Fruit fly (Drosophila melanogaster) whole organism, embryonic: Measurements from ENCODE around the gene Bdp1.

Experiments
- ATbp ChIP-seq: fragments of 200-800 bp; sonication (Bioruptor generic); optimal IDR thresholded peaks from 2 replicates; lab custom pipeline; 2017; ENCODE audit warnings: missing biosample characterization, mild to moderate bottlenecking, missing genetic modification characterization, missing genetic modification reagents
- Aef1 ChIP-seq: fragments of 200-800 bp; sonication (Bioruptor generic); IDR thresholded peaks from 3 replicates; pipeline ENCODE4 v1.3.6; 2022; ENCODE audit warnings: missing biosample characterization, missing genetic modification characterization
- BtbVII ChIP-seq: fragments of 200-800 bp; sonication (Bioruptor generic); optimal IDR thresholded peaks from 3 replicates; lab custom pipeline; 2017; ENCODE audit warnings: missing biosample characterization, mild to moderate bottlenecking, missing genetic modification characterization
- CG10431 ChIP-seq: fragments of 200-800 bp; sonication (Bioruptor generic); optimal IDR thresholded peaks from 3 replicates; lab custom pipeline; 2018; ENCODE audit warnings: missing biosample characterization, mild to moderate bottlenecking, missing genetic modification characterization
- CG10462 ChIP-seq: fragments of 200-800 bp; sonication (Bioruptor generic); optimal IDR thresholded peaks from 2 replicates; lab custom pipeline; 2016; ENCODE audit warnings: missing biosample characterization, missing genetic modification characterization
- CG10959 ChIP-seq: fragments of 200-800 bp; sonication (Bioruptor generic); IDR thresholded peaks from 2 replicates; pipeline ENCODE4 v1.3.6; 2022; ENCODE audit warnings: missing biosample characterization, missing genetic modification characterization
- CG11398 ChIP-seq: fragments of 200-800 bp; sonication (Bioruptor generic); optimal IDR thresholded peaks from 2 replicates; lab custom pipeline; 2016; ENCODE audit warnings: missing biosample characterization, missing genetic modification characterization
- CG12659 ChIP-seq: fragments of 200-800 bp; sonication (Bioruptor generic); optimal IDR thresholded peaks from 3 replicates; lab custom pipeline; 2017; ENCODE audit warnings: mild to moderate bottlenecking, missing biosample characterization, missing genetic modification reagents, missing genetic modification characterization
- CG13287 ChIP-seq: fragments of 200-800 bp; sonication (Bioruptor generic); IDR thresholded peaks from 2 replicates; pipeline ENCODE4 v1.3.6; 2022; ENCODE audit warnings: missing biosample characterization, missing genetic modification characterization; ENCODE audit not compliant: partially characterized antibody
- CG17829 ChIP-seq: fragments of 200-800 bp; optimal IDR thresholded peaks from 2 replicates; lab custom pipeline; 2019; ENCODE audit warnings: missing biosample characterization, mild to moderate bottlenecking, missing genetic modification characterization, moderate library complexity
- CG18262 ChIP-seq: fragments of 200-800 bp; optimal IDR thresholded peaks from 3 replicates; lab custom pipeline; 2019; ENCODE audit warnings: missing biosample characterization, mild to moderate bottlenecking, missing genetic modification characterization, moderate library complexity
- CG18476 ChIP-seq: fragments of 200-800 bp; sonication (Bioruptor generic); optimal IDR thresholded peaks from 2 replicates; lab custom pipeline; 2016; ENCODE audit warnings: missing biosample characterization, mild to moderate bottlenecking, missing genetic modification characterization
- CG18764 ChIP-seq: fragments of 200-800 bp; sonication (Bioruptor generic); optimal IDR thresholded peaks from 3 replicates; lab custom pipeline; 2016; ENCODE audit warnings: missing biosample characterization, missing genetic modification characterization
- CG31388 ChIP-seq: fragments of 200-800 bp; sonication (Bioruptor generic); optimal IDR thresholded peaks from 2 replicates; lab custom pipeline; 2016; ENCODE audit warnings: missing biosample characterization, missing genetic modification characterization
- CG3726 ChIP-seq: fragments of 200-800 bp; sonication (Bioruptor generic); IDR thresholded peaks from 3 replicates; pipeline ENCODE4, ENCODE4 v1.3.6; 2022; ENCODE audit warnings: missing biosample characterization, missing genetic modification characterization
- CG4707 ChIP-seq: fragments of 200-800 bp; sonication (Bioruptor generic); optimal IDR thresholded peaks from 2 replicates; lab custom pipeline; 2018; ENCODE audit warnings: missing biosample characterization, mild to moderate bottlenecking, missing genetic modification characterization, moderate library complexity
- CG7963 ChIP-seq: fragments of 200-800 bp; sonication (Bioruptor generic); IDR thresholded peaks from 3 replicates; pipeline ENCODE4 v1.3.6; 2022; ENCODE audit warnings: missing biosample characterization, missing genetic modification characterization; ENCODE audit not compliant: partially characterized antibody
- CG8765 ChIP-seq: fragments of 200-800 bp; sonication (Bioruptor generic); IDR thresholded peaks from 2 replicates; pipeline ENCODE4 v1.3.6; 2022; ENCODE audit warnings: missing biosample characterization, missing genetic modification characterization
- CG9609 ChIP-seq: fragments of 200-800 bp; sonication (Bioruptor generic); optimal IDR thresholded peaks from 3 replicates; lab custom pipeline; 2016; ENCODE audit warnings: missing biosample characterization, missing genetic modification characterization
- CG9817 ChIP-seq: fragments of 200-800 bp; sonication (Bioruptor generic); optimal IDR thresholded peaks from 2 replicates; lab custom pipeline; 2018; ENCODE audit warnings: missing biosample characterization, mild to moderate bottlenecking, missing genetic modification characterization, moderate library complexity
- CG9876 ChIP-seq: fragments of 200-800 bp; sonication (Bioruptor generic); optimal IDR thresholded peaks from 2 replicates; lab custom pipeline; 2016; ENCODE audit warnings: missing biosample characterization, missing genetic modification characterization
- CrebB ChIP-seq: fragments of 200-800 bp; sonication (Bioruptor generic); optimal IDR thresholded peaks from 3 replicates; lab custom pipeline; 2018; ENCODE audit warnings: missing biosample characterization, mild to moderate bottlenecking, missing genetic modification characterization
- Kr ChIP-seq: fragments of 200-800 bp; sonication (Bioruptor generic); optimal IDR thresholded peaks from 2 replicates; lab custom pipeline; 2017; ENCODE audit warnings: missing biosample characterization, mild to moderate bottlenecking, missing genetic modification characterization
- Lim3 ChIP-seq: fragments of 200-800 bp; sonication (Bioruptor generic); IDR thresholded peaks from 2 replicates; pipeline ENCODE4 v1.3.6; 2022; ENCODE audit warnings: missing biosample characterization, missing genetic modification characterization
- Oli ChIP-seq: fragments of 200-800 bp; sonication (Bioruptor generic); optimal IDR thresholded peaks from 2 replicates; lab custom pipeline; 2018; ENCODE audit warnings: missing biosample characterization, mild to moderate bottlenecking, missing genetic modification characterization, moderate library complexity
- Ptx1 ChIP-seq: fragments of 200-800 bp; sonication (Bioruptor generic); IDR thresholded peaks from 2 replicates; pipeline ENCODE4 v1.3.6; 2022; ENCODE audit warnings: missing biosample characterization, missing genetic modification characterization
- Trl ChIP-seq, 3 experiments: fragments of >200 bp in 2 of 3; fragments of 200-800 bp in 1 of 3; sonication (Bioruptor generic) in 1 of 3; optimal IDR thresholded peaks; 2 replicates in 1 of 3; 3 replicates in 2 of 3; lab custom pipeline; 2016 to 2017; ENCODE audit warnings: missing biosample characterization in 1 of 3, missing genetic modification characterization in 1 of 3
- Usf ChIP-seq: fragments of 200-800 bp; sonication (Bioruptor generic); optimal IDR thresholded peaks from 2 replicates; lab custom pipeline; 2017; ENCODE audit warnings: missing genotype, missing biosample characterization, missing genetic modification characterization
- ac ChIP-seq: fragments of 200-800 bp; sonication (Bioruptor generic); optimal IDR thresholded peaks from 3 replicates; lab custom pipeline; 2017; ENCODE audit warnings: missing biosample characterization, mild to moderate bottlenecking, missing genetic modification characterization
- bowl ChIP-seq: fragments of 200-800 bp; sonication (Bioruptor generic); IDR thresholded peaks from 2 replicates; pipeline ENCODE4 v1.3.6; 2022; ENCODE audit warnings: missing biosample characterization, missing genetic modification characterization
- cad ChIP-seq: fragments of >200 bp; optimal IDR thresholded peaks from 2 replicates; lab custom pipeline; 2017; ENCODE audit warnings: missing biosample characterization, missing genetic modification characterization
- cato ChIP-seq: fragments of 200-800 bp; sonication (Bioruptor generic); optimal IDR thresholded peaks from 2 replicates; lab custom pipeline; 2016; ENCODE audit warnings: missing biosample characterization, missing genetic modification characterization, borderline replicate concordance
- crc ChIP-seq: fragments of 200-800 bp; sonication (Bioruptor generic); optimal IDR thresholded peaks from 2 replicates; lab custom pipeline; 2016; ENCODE audit warnings: missing biosample characterization, missing genetic modification characterization
- dimm ChIP-seq: fragments of 200-800 bp; sonication (Bioruptor generic); IDR thresholded peaks from 2 replicates; pipeline ENCODE4 v1.3.6; 2022; ENCODE audit warnings: missing biosample characterization, missing genetic modification characterization
- dysf ChIP-seq: fragments of 200-800 bp; sonication (Bioruptor generic); IDR thresholded peaks from 3 replicates; pipeline ENCODE4 v1.3.6; 2022; ENCODE audit warnings: missing biosample characterization, missing genetic modification characterization
- fd3F ChIP-seq: fragments of 200-800 bp; sonication (Bioruptor generic); optimal IDR thresholded peaks from 2 replicates; lab custom pipeline; 2018; ENCODE audit warnings: missing biosample characterization, mild to moderate bottlenecking, missing genetic modification characterization, moderate library complexity
- fru ChIP-seq: fragments of >200 bp; optimal IDR thresholded peaks from 2 replicates; lab custom pipeline; 2017
- hb ChIP-seq: fragments of 200-800 bp; sonication (Bioruptor generic); IDR thresholded peaks from 3 replicates; pipeline ENCODE4 v1.3.6; 2022; ENCODE audit warnings: missing biosample characterization, missing genetic modification characterization; ENCODE audit not compliant: partially characterized antibody
- ind ChIP-seq: fragments of 200-800 bp; sonication (Bioruptor generic); optimal IDR thresholded peaks from 3 replicates; lab custom pipeline; 2016; ENCODE audit warnings: missing biosample characterization, missing genetic modification characterization
- lab ChIP-seq: fragments of 200-800 bp; sonication (Bioruptor generic); optimal IDR thresholded peaks from 3 replicates; lab custom pipeline; 2017; ENCODE audit warnings: missing biosample characterization, missing genetic modification characterization, mild to moderate bottlenecking, moderate library complexity, missing genetic modification reagents
- mam ChIP-seq: fragments of 200-800 bp; sonication (Bioruptor generic); optimal IDR thresholded peaks from 3 replicates; lab custom pipeline; 2016; ENCODE audit warnings: missing biosample characterization, missing genetic modification characterization
- nau ChIP-seq: fragments of 200-800 bp; sonication (Bioruptor generic); optimal IDR thresholded peaks from 3 replicates; lab custom pipeline; 2017; ENCODE audit warnings: missing biosample characterization, mild to moderate bottlenecking, missing genetic modification characterization, missing genetic modification reagents
- peb ChIP-seq: fragments of 200-800 bp; sonication (Bioruptor generic); IDR thresholded peaks from 2 replicates; pipeline ENCODE4 v1.3.6; 2022; ENCODE audit warnings: missing biosample characterization, missing genetic modification characterization
- phol ChIP-seq: fragments of 200-800 bp; sonication (Bioruptor generic); optimal IDR thresholded peaks from 3 replicates; lab custom pipeline; 2018; ENCODE audit warnings: missing biosample characterization, mild to moderate bottlenecking, missing genetic modification characterization, moderate library complexity
- row ChIP-seq: fragments of 200-800 bp; sonication (Bioruptor generic); IDR thresholded peaks from 3 replicates; pipeline ENCODE4 v1.3.6; 2022; ENCODE audit warnings: missing biosample characterization, missing genetic modification characterization
- sc ChIP-seq, 3 experiments: fragments of >200 bp in 2 of 3; fragments of 200-800 bp in 1 of 3; sonication (Bioruptor generic) in 1 of 3; optimal IDR thresholded peaks; 2 replicates in 2 of 3; 3 replicates in 1 of 3; lab custom pipeline; 2017; ENCODE audit warnings: mild to moderate bottlenecking in 1 of 3, missing biosample characterization in 1 of 3, missing genetic modification characterization in 1 of 3, missing genetic modification reagents in 1 of 3
- sim ChIP-seq: fragments of 200-800 bp; sonication (Bioruptor generic); IDR thresholded peaks from 2 replicates; pipeline ENCODE4 v1.3.6; 2022; ENCODE audit warnings: missing biosample characterization, missing genetic modification characterization
- slou ChIP-seq: fragments of 200-800 bp; sonication (Bioruptor generic); optimal IDR thresholded peaks from 3 replicates; lab custom pipeline; 2016; ENCODE audit warnings: missing biosample characterization, missing genetic modification characterization
- sob ChIP-seq: fragments of 200-800 bp; sonication (Bioruptor generic); IDR thresholded peaks from 2 replicates; pipeline ENCODE4 v1.3.6; 2022; ENCODE audit warnings: missing biosample characterization, missing genetic modification characterization
- zfh1 ChIP-seq: fragments of 200-800 bp; sonication (Bioruptor generic); IDR thresholded peaks from 3 replicates; pipeline ENCODE4 v1.3.6; 2022; ENCODE audit warnings: missing biosample characterization, missing genetic modification characterization

The Bdp1 gene

DNA sequence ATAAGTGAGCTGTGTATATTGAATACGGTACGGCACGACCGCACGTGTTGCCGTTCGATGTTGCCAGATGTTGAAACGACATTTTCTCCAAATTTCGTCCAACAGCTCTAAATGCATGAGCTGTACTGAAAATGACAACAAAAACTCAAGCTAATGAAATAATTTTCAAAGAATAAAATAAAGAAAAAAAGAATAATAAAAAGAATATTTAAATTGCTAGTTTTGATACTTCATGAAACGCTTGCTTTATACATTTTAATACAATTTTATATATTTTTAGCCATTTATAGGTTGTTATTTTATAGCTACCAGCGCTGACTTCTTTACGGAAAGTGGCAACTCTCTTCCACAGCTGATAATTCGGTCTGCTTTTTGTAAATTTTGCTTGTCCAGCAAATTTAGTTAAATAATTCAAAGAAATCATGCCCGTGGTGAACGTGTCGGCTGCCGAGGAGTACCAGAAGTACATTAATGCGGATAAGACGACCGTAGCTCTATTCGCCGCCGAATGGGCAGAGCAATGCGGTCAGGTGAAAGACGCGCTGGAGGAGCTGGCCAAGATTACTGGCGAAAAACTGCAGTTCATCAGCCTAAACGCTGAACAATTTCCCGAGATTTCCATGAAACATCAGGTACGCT, 7.5 kb downstream of the Bdp1 start, which contains the start of the genes Nnp-1 and Grx3 (continued):
- TF ChIP-seq Trl (optimal IDR thresholded peaks at IDR 0.05; lab: Kevin White, UChicago) (no peak), Trl (GFP tag; optimal IDR thresholded peaks at IDR 0.05; lab: Kevin White, UChicago) (no peak), CG7963 (GFP tag; lab: Robert Waterston, UW) (no peak), ATbp (no peak), CG10959 (GFP tag; lab: Robert Waterston, UW) (no peak), Ptx1 (GFP tag; lab: Robert Waterston, UW) (peak; percentile 59), CG17829 (tag; lab: Kevin White, UChicago) (peak; percentile 69), slou (GFP tag; lab: Kevin White, UChicago) (peak; percentile 2), Lim3 (no peak), sob (GFP tag; lab: Robert Waterston, UW) (peak; percentile 44; the same call in 1 of the 2 replicates), BtbVII (GFP tag; lab: Kevin White, UChicago) (peak; percentile 14), CG13287 (0 out of 2 replicates have a peak, but pooled peaks have one; percentile 30), CG8765 (no peak), dysf (GFP tag; lab: Robert Waterston, UW) (peak; percentile 46; the same call in 1 of the 3 replicates), CG10462 (GFP tag; lab: Kevin White, UChicago) (no peak), CrebB (tag; lab: Kevin White, UChicago) (no peak), fru (lab: Kevin White, UChicago) (no peak), CG12659 (GFP tag; lab: Kevin White, UChicago) (peak; percentile 79), CG31388 (GFP tag; lab: Kevin White, UChicago) (no peak), zfh1 (GFP tag; lab: Robert Waterston, UW) (no peak), dimm (no peak), CG9609 (GFP tag; lab: Kevin White, UChicago) (no peak), CG9876 (GFP tag; lab: Kevin White, UChicago) (no peak), CG18476 (GFP tag; lab: Kevin White, UChicago) (no peak), Oli (tag; lab: Kevin White, UChicago) (peak; percentile 27), ac (GFP tag; lab: Kevin White, UChicago) (no peak), Kr (GFP tag; lab: Kevin White, UChicago) (no peak), nau (GFP tag; lab: Kevin White, UChicago) (no peak), CG4707 (GFP tag; lab: Kevin White, UChicago) (no peak), CG9817 (tag; lab: Kevin White, UChicago) (peak; percentile 73), sc (optimal IDR thresholded peaks at IDR 0.05; lab: Kevin White, UChicago) (no peak), sc (GFP tag; optimal IDR thresholded peaks at IDR 0.05; lab: Kevin White, UChicago) (no peak), hb (GFP tag; lab: Robert Waterston, UW) (no peak), phol (tag; lab: Kevin White, UChicago) (peak; percentile 85), cato (no peak), ind (GFP tag; lab: Kevin White, UChicago) (peak; percentile 68), sim (GFP tag; lab: Robert Waterston, UW) (no peak), Usf (GFP tag; lab: Kevin White, UChicago) (no peak), crc (GFP tag; lab: Kevin White, UChicago) (no peak), CG18262 (tag; lab: Kevin White, UChicago) (no peak), CG18764 (peak; percentile 43), CG3726 (GFP tag; lab: Robert Waterston, UW) (no peak), cad (GFP tag; lab: Kevin White, UChicago) (no peak), Aef1 (GFP tag; lab: Robert Waterston, UW) (peak; percentile 30; the same call in 2 of the 3 replicates), bowl (no peak), lab (GFP tag; lab: Kevin White, UChicago) (no peak), mam (peak; percentile 33), row (GFP tag; lab: Robert Waterston, UW) (peak; percentile 92), CG10431 (GFP tag; lab: Kevin White, UChicago) (no peak), CG11398 (GFP tag; lab: Kevin White, UChicago) (no peak), peb (GFP tag; lab: Robert Waterston, UW) (no peak), fd3F (GFP tag; lab: Kevin White, UChicago) (peak; percentile 51)
